Fruit fly (Drosophila melanogaster): ENCODE measurements around the gene Mhcl.

The Mhcl gene

dm6 chr3R:16071689-16072580, 26.6 kb downstream of the Mhcl start (continued):
- peak; percentile 78 for TF ChIP-seq CG11762 (GFP tag; optimal IDR thresholded peaks at IDR 0.05; ENCODE audit: insufficient read depth)
- TF ChIP-seq CG3032 (tag; optimal IDR thresholded peaks at IDR 0.05) = peak; percentile 83
- no peak for TF ChIP-seq Ets21C (GFP tag; optimal IDR thresholded peaks at IDR 0.05)
- TF ChIP-seq vri (GFP tag; optimal IDR thresholded peaks at IDR 0.05) = no peak
- peak; percentile 86 for TF ChIP-seq CG7368 (GFP tag; optimal IDR thresholded peaks at IDR 0.05)
- TF ChIP-seq Smox (GFP tag; optimal IDR thresholded peaks at IDR 0.05) = no peak
- peak; percentile 75 for TF ChIP-seq Sox102F (GFP tag; optimal IDR thresholded peaks at IDR 0.05)
- TF ChIP-seq CG6276 (GFP tag; optimal IDR thresholded peaks at IDR 0.05) = no peak
- peak in 1 of 2 experiments; percentile 87 for TF ChIP-seq salr (GFP tag; optimal IDR thresholded peaks at IDR 0.05)
- peak; percentile 92 for TF ChIP-seq Ets96B (tag; optimal IDR thresholded peaks at IDR 0.05)

- TF ChIP-seq CG4318 (GFP tag; optimal IDR thresholded peaks at IDR 0.05) (no peak), fkh (GFP tag; optimal IDR thresholded peaks at IDR 0.05) (peak; percentile 98), CG6163 (GFP tag; IDR thresholded peaks at IDR 0.05) (no peak), topi (GFP tag; optimal IDR thresholded peaks at IDR 0.05) (no peak)
These were observed 29.3 kb downstream of the Mhcl start for dm6 chr3R:16069266-16069665.

- TF ChIP-seq esn (GFP tag; optimal IDR thresholded peaks at IDR 0.05) (no peak), CG31627 (GFP tag; optimal IDR thresholded peaks at IDR 0.05) (no peak), vri (GFP tag; optimal IDR thresholded peaks at IDR 0.05) (no peak), Sox102F (GFP tag; optimal IDR thresholded peaks at IDR 0.05) (no peak), dsx (GFP tag; optimal IDR thresholded peaks at IDR 0.05; ENCODE audit: poor library complexity, severe bottlenecking) (no peak), ss (GFP tag; optimal IDR thresholded peaks at IDR 0.05) (no peak), Ets96B (tag; optimal IDR thresholded peaks at IDR 0.05) (no peak), OdsH (GFP tag; optimal IDR thresholded peaks at IDR 0.05) (no peak), Smox (GFP tag; optimal IDR thresholded peaks at IDR 0.05) (no peak), Eip93F (GFP tag; optimal IDR thresholded peaks at IDR 0.05) (no peak)
These were observed 31.1 kb downstream of the Mhcl start, which contains the start of gene CG10185 for dm6 chr3R:16067494-16067893. CG10185 (minus strand) TSS chr3R:16067594.

dm6 chr3R:16051329-16051679, 47.3 kb downstream of the Mhcl start:
- peak; percentile 4 for TF ChIP-seq CG16779 (tag; optimal IDR thresholded peaks at IDR 0.05)
- peak; percentile 52; the same call in 2 of the 3 replicates for TF ChIP-seq CG6163 (GFP tag; IDR thresholded peaks at IDR 0.05)
- no peak for TF ChIP-seq Hr4 (GFP tag; optimal IDR thresholded peaks at IDR 0.05)
- TF ChIP-seq CG31627 (GFP tag; optimal IDR thresholded peaks at IDR 0.05) = peak; percentile 19
- peak; percentile 72; the same call in 2 of the 3 replicates for TF ChIP-seq eg (GFP tag; IDR thresholded peaks at IDR 0.05)
- no peak for TF ChIP-seq Sox15 (GFP tag; optimal IDR thresholded peaks at IDR 0.05)
- peak; percentile 71 for TF ChIP-seq CG15336 (GFP tag; IDR thresholded peaks at IDR 0.05)
- peak; percentile 8 for TF ChIP-seq CG7368 (GFP tag; optimal IDR thresholded peaks at IDR 0.05)

- peak; percentile 52 for TF ChIP-seq Sox14 (GFP tag; optimal IDR thresholded peaks at IDR 0.05)
- TF ChIP-seq spab (GFP tag; optimal IDR thresholded peaks at IDR 0.05) = no peak
- TF ChIP-seq fkh (GFP tag; optimal IDR thresholded peaks at IDR 0.05) = peak; percentile 73
- no peak for TF ChIP-seq CG8319 (GFP tag; optimal IDR thresholded peaks at IDR 0.05)
These were observed 47.8 kb downstream of the Mhcl start, which contains the start of gene msps for dm6 chr3R:16050621-16051328. msps (plus strand) TSS chr3R:16050801.
